Worm (Caenorhabditis elegans): ENCODE data around the gene cest-30.
A peak's percentile ranks its signal among the peaks of the same experiment; 100 is the strongest.

Gene cest-30

DNA sequence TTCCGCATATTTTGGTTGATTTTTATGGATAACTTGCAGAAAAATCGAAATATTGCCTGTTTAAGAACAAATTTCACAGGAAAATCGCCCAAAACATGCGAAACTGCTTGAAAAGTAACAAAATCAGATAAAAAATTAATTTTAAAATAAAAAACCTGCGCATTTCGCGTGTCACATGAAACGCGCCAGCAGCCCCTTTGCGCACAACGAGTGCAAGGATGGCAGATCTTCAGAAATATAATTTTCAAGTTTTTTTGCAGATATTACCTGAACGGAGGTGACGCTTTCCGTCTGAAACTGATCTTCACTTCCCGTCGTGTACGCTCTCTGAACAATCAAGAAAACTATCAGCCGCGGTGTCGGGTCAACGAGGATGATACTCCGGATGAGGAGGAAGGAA, 12.1 kb upstream of the cest-30 start (continued):
- no peak for TF ChIP-seq Y79H2A.3 (GFP tag; conservative IDR thresholded peaks at IDR 0.05)
- TF ChIP-seq snpc-1.1 (tag; optimal IDR thresholded peaks at IDR 0.05; ENCODE audit: insufficient read depth) = no peak
- no peak for TF ChIP-seq rec-8 (tag; optimal IDR thresholded peaks at IDR 0.05)
- TF ChIP-seq F23B12.7 (tag; optimal IDR thresholded peaks at IDR 0.05; ENCODE audit: insufficient read depth) = peak; percentile 9
- no peak for TF ChIP-seq egrh-3 (GFP tag; IDR thresholded peaks at IDR 0.05)
- TF ChIP-seq ceh-91 (GFP tag; IDR thresholded peaks at IDR 0.05) = no peak
- no peak for TF ChIP-seq ceh-100 (GFP tag; IDR thresholded peaks at IDR 0.05)
- TF ChIP-seq K11D2.4 (GFP tag; IDR thresholded peaks at IDR 0.05) = no peak
- no peak for TF ChIP-seq lin-26 (GFP tag; IDR thresholded peaks at IDR 0.05)
- no peak for TF ChIP-seq let-526 (GFP tag; IDR thresholded peaks at IDR 0.05)
- no peak for TF ChIP-seq aptf-2 (GFP tag; conservative IDR thresholded peaks at IDR 0.05)
- TF ChIP-seq dpl-1 (GFP tag; optimal IDR thresholded peaks at IDR 0.05) = no peak
- TF ChIP-seq xnd-1 (tag; optimal IDR thresholded peaks at IDR 0.05) = no peak
- TF ChIP-seq lin-54 (GFP tag; optimal IDR thresholded peaks at IDR 0.05) = peak; percentile 44
- no peak for TF ChIP-seq pbrm-1 (GFP tag; IDR thresholded peaks at IDR 0.05)
- TF ChIP-seq K12H6.12 (tag; optimal IDR thresholded peaks at IDR 0.05) = no peak

DNA sequence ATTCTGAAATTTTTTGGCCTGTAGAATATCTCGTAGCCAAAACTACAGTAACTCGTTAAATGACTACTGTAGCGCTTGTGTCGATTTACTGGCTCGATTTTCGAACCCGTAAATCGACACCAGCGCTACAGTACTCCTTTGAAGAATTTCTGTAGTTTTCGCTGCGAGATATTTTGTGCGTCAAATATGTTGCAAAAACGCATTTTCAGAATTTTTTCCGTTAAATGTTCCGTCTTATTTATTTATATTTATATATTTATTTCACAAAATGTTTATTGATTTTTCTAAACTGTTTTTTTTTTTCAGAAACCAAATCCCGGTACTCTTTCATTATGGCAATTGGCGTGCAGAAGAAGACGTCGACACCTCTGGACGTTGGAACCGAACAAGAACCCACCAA, 10.9 kb upstream of the cest-30 start, which contains the start of gene natc-2:
TSS of gene natc-2 (plus strand) at position 301 of the 400 bp plus-strand sequence.
- no peak for TF ChIP-seq B0019.2 (GFP tag; conservative IDR thresholded peaks at IDR 0.05)
- TF ChIP-seq lsl-1 (GFP tag; optimal IDR thresholded peaks at IDR 0.05) = peak; percentile 24

- no peak for TF ChIP-seq rpc-1 (optimal IDR thresholded peaks at IDR 0.05)
- no peak for TF ChIP-seq rpc-1 (tag; optimal IDR thresholded peaks at IDR 0.05)
- no peak for TF ChIP-seq ztf-3 (GFP tag; optimal IDR thresholded peaks at IDR 0.05)
- TF ChIP-seq hlh-12 (tag; optimal IDR thresholded peaks at IDR 0.05) = no peak
- no peak for TF ChIP-seq ztf-6 (GFP tag; IDR thresholded peaks at IDR 0.05)
- TF ChIP-seq snpc-1.1 (tag; optimal IDR thresholded peaks at IDR 0.05; ENCODE audit: insufficient read depth) = no peak
- TF ChIP-seq cebp-1 (GFP tag; IDR thresholded peaks at IDR 0.05) = no peak
- peak; percentile 2 for TF ChIP-seq cebp-1 (tag; optimal IDR thresholded peaks at IDR 0.05)
- no peak for TF ChIP-seq madf-6 (GFP tag; IDR thresholded peaks at IDR 0.05)
- TF ChIP-seq F10E7.11 (tag; optimal IDR thresholded peaks at IDR 0.05) = no peak
- TF ChIP-seq lsy-27 (tag; optimal IDR thresholded peaks at IDR 0.05; ENCODE audit: borderline replicate concordance, insufficient read depth) = no peak
- peak; percentile 31; the same call in 1 of the 2 replicates for TF ChIP-seq rcor-1 (GFP tag; IDR thresholded peaks at IDR 0.05)
- no peak for TF ChIP-seq nfya-1 (tag; optimal IDR thresholded peaks at IDR 0.05; ENCODE audit: borderline replicate concordance, insufficient read depth)
- TF ChIP-seq ceh-91 (GFP tag; IDR thresholded peaks at IDR 0.05) = no peak
- no peak for TF ChIP-seq aptf-2 (GFP tag; conservative IDR thresholded peaks at IDR 0.05)
- no peak for TF ChIP-seq K12H6.12 (tag; optimal IDR thresholded peaks at IDR 0.05)
- no peak for TF ChIP-seq lin-40 (tag; optimal IDR thresholded peaks at IDR 0.05)
- no peak for TF ChIP-seq ceh-100 (GFP tag; IDR thresholded peaks at IDR 0.05)
- TF ChIP-seq bed-2 (GFP tag; IDR thresholded peaks at IDR 0.05) = no peak
- TF ChIP-seq Y67H2A.10 (GFP tag; conservative IDR thresholded peaks at IDR 0.05) = no peak
- TF ChIP-seq ztf-25 (GFP tag; IDR thresholded peaks at IDR 0.05) = no peak
- TF ChIP-seq attf-6 (GFP tag; IDR thresholded peaks at IDR 0.05) = no peak
- peak; percentile 24 for TF ChIP-seq nhr-80 (tag; optimal IDR thresholded peaks at IDR 0.05)
- TF ChIP-seq Y53F4B.3 (GFP tag; IDR thresholded peaks at IDR 0.05) = no peak
- TF ChIP-seq tbp1 (GFP tag; optimal IDR thresholded peaks at IDR 0.05) = no peak
- TF ChIP-seq akir-1 (GFP tag; optimal IDR thresholded peaks at IDR 0.05) = no peak
- TF ChIP-seq ZK185.1 (tag; optimal IDR thresholded peaks at IDR 0.05; ENCODE audit: poor library complexity, severe bottlenecking) = peak; percentile 32
Measured at ce11 chrV:5273241-5273640, 10.3 kb upstream of the cest-30 start.

Data from whole organism, young adult.